Worm (Caenorhabditis elegans): ENCODE data around the gene ZK1248.5.
A peak's percentile ranks its signal among the peaks of the same experiment; 100 is the strongest.
"Not testable (repeated sequence)": the region's sequence is repeated elsewhere in the genome, so short reads cannot be mapped to it uniquely, and the experiment has no call there.

The ZK1248.5 gene

ce11 chrII:5806563-5806962 is 3.8 kb upstream of the ZK1248.5 start:
- TF ChIP-seq jun-1 (tag; optimal IDR thresholded peaks at IDR 0.05) (no peak), elt-3 (tag; optimal IDR thresholded peaks at IDR 0.05) (no peak), fos-1 (tag; optimal IDR thresholded peaks at IDR 0.05) (no peak), ceh-82 (tag; optimal IDR thresholded peaks at IDR 0.05) (no peak), pha-4 (tag; optimal IDR thresholded peaks at IDR 0.05) (no peak), ceh-16 (tag; optimal IDR thresholded peaks at IDR 0.05) (no peak), pqm-1 (tag; optimal IDR thresholded peaks at IDR 0.05) (peak; percentile 63), zag-1 (tag; optimal IDR thresholded peaks at IDR 0.05) (no peak), nhr-23 (tag; optimal IDR thresholded peaks at IDR 0.05) (no peak), unc-39 (tag; optimal IDR thresholded peaks at IDR 0.05) (no peak), nfya-1 (tag; optimal IDR thresholded peaks at IDR 0.05; ENCODE audit: insufficient read depth) (no peak), mml-1 (tag; optimal IDR thresholded peaks at IDR 0.05) (no peak), elt-2 (tag; optimal IDR thresholded peaks at IDR 0.05) (peak; percentile 97)

ce11 chrII:5815382-5815781 is 5.1 kb downstream of the ZK1248.5 start, which contains the start of gene wago-5:
Gene wago-5 (minus strand): TSS chrII:5815482.
- TF ChIP-seq egl-5, lin-39, lin-15B (tag; optimal IDR thresholded peaks at IDR 0.05): not testable (repeated sequence)

ce11 chrII:5816346-5816745 is 6.0 kb downstream of the ZK1248.5 start, which contains the start of gene ZK1248.20:
Gene ZK1248.20 (plus strand): TSS chrII:5816646.
- TF ChIP-seq nhr-25 (tag; optimal IDR thresholded peaks at IDR 0.05): no peak
- no peak for TF ChIP-seq lin-39 (tag; optimal IDR thresholded peaks at IDR 0.05)
- no peak for TF ChIP-seq ceh-28 (tag; optimal IDR thresholded peaks at IDR 0.05)
- TF ChIP-seq nhr-76 (tag; optimal IDR thresholded peaks at IDR 0.05): no peak
- no peak for TF ChIP-seq elt-3 (tag; optimal IDR thresholded peaks at IDR 0.05)
- no peak for TF ChIP-seq R02D3.7 (tag; optimal IDR thresholded peaks at IDR 0.05)
- no peak for TF ChIP-seq aly-2 (tag; optimal IDR thresholded peaks at IDR 0.05)
- TF ChIP-seq ama-1 (optimal IDR thresholded peaks at IDR 0.05): no peak
- TF ChIP-seq fkh-10 (GFP tag; optimal IDR thresholded peaks at IDR 0.05): no peak
- TF ChIP-seq ceh-16 (tag; optimal IDR thresholded peaks at IDR 0.05): no peak

ce11 chrII:5818298-5818697 is 8.0 kb downstream of the ZK1248.5 start, which contains the start of gene ZK1248.4:
Gene ZK1248.4 (plus strand): TSS chrII:5818598.
- no peak for TF ChIP-seq hmg-11 (tag; optimal IDR thresholded peaks at IDR 0.05)

- TF ChIP-seq elt-2 (tag; optimal IDR thresholded peaks at IDR 0.05) (peak; percentile 53), fos-1 (tag; optimal IDR thresholded peaks at IDR 0.05) (no peak), pqm-1 (tag; optimal IDR thresholded peaks at IDR 0.05) (peak; percentile 39), skn-1 (tag; optimal IDR thresholded peaks at IDR 0.05) (peak; percentile 16), elt-1 (tag; optimal IDR thresholded peaks at IDR 0.05) (no peak), nhr-43 (tag; optimal IDR thresholded peaks at IDR 0.05; ENCODE audit: poor library complexity, severe bottlenecking) (peak; percentile 49), lin-15B (tag; optimal IDR thresholded peaks at IDR 0.05) (peak; percentile 20), nhr-67 (tag; optimal IDR thresholded peaks at IDR 0.05) (no peak), lsy-12 (tag; optimal IDR thresholded peaks at IDR 0.05) (no peak)
Observed at ce11 chrII:5819655-5820054, 9.3 kb downstream of the ZK1248.5 start.

- TF ChIP-seq sea-2 (GFP tag; optimal IDR thresholded peaks at IDR 0.05) (peak; percentile 65), ceh-28 (tag; optimal IDR thresholded peaks at IDR 0.05) (no peak), nhr-28 (tag; optimal IDR thresholded peaks at IDR 0.05) (no peak), mml-1 (tag; optimal IDR thresholded peaks at IDR 0.05) (no peak), ceh-82 (tag; optimal IDR thresholded peaks at IDR 0.05) (no peak), ZK546.5 (tag; optimal IDR thresholded peaks at IDR 0.05) (no peak), ceh-9 (tag; optimal IDR thresholded peaks at IDR 0.05) (no peak), snpc-4 (tag; optimal IDR thresholded peaks at IDR 0.05) (peak; percentile 26), mdl-1 (tag; optimal IDR thresholded peaks at IDR 0.05) (no peak), lin-15B (tag; optimal IDR thresholded peaks at IDR 0.05) (peak; percentile 8), nfya-1 (tag; optimal IDR thresholded peaks at IDR 0.05; ENCODE audit: insufficient read depth) (peak; percentile 43), lin-39 (tag; optimal IDR thresholded peaks at IDR 0.05) (peak; percentile 25)
Observed at ce11 chrII:5820282-5820762, 10.0 kb downstream of the ZK1248.5 start, which contains the start of gene ehs-1. Gene ehs-1 (plus strand): TSS chrII:5820712.

Data from whole organism, L3 larva.